Worm (Caenorhabditis elegans) whole organism, L4 larva: ENCODE results near the gene T05C1.3.
A peak's percentile ranks its signal among the peaks of the same experiment; 100 is the strongest.

ENCODE experiments used
- D1046.2 ChIP-seq: fragments of 200-800 bp; sonication (Bioruptor generic); IDR thresholded peaks from 2 replicates; pipeline ENCODE4 v1.3.6; 2022; ENCODE audit warnings: missing genetic modification characterization, missing compliant biosample characterization
- F26F4.8 ChIP-seq: fragments of 200-800 bp; sonication (Bioruptor generic); conservative IDR thresholded peaks from 2 replicates; pipeline ENCODE4 v1.3.6; 2022; ENCODE audit warnings: missing genetic modification characterization, missing compliant biosample characterization
- F37D6.2 ChIP-seq: sonication (generic microtip); optimal IDR thresholded peaks from 2 replicates; lab custom pipeline; 2016; ENCODE audit warnings: mild to moderate bottlenecking, missing genetic modification characterization, missing compliant biosample characterization
- F49E8.2 ChIP-seq: sonication (generic microtip); optimal IDR thresholded peaks from 2 replicates; lab custom pipeline; 2016; ENCODE audit warnings: missing compliant biosample characterization, mild to moderate bottlenecking, missing genetic modification characterization, borderline replicate concordance
- R02D3.7 ChIP-seq: fragments of 150-350 bp; sonication (generic microtip); optimal IDR thresholded peaks from 3 replicates; lab custom pipeline; 2014; ENCODE audit warnings: missing biosample characterization, missing genetic modification characterization
- Y48G9A.11 ChIP-seq: fragments of 200-800 bp; sonication (Bioruptor generic); IDR thresholded peaks from 2 replicates; pipeline ENCODE4 v1.3.6; 2022; ENCODE audit warnings: missing genetic modification reagents, missing genetic modification characterization, missing compliant biosample characterization
- Y75B8A.6 ChIP-seq: fragments of 200-800 bp; sonication (Bioruptor generic); IDR thresholded peaks from 2 replicates; pipeline ENCODE4 v1.3.6; 2022; ENCODE audit warnings: missing genetic modification reagents, missing genetic modification characterization, missing compliant biosample characterization
- aha-1 ChIP-seq: fragments of 150-350 bp; peaks from one replicate; lab custom pipeline; 2014; ENCODE audit warnings: missing biosample characterization, missing genetic modification characterization
- ama-1 ChIP-seq: fragments of 150-350 bp; optimal IDR thresholded peaks from 2 replicates; lab custom pipeline; 2014; ENCODE audit warnings: inconsistent platforms, mixed read lengths
- ceh-28 ChIP-seq: fragments of 150-350 bp; optimal IDR thresholded peaks from 2 replicates; lab custom pipeline; 2014; ENCODE audit warnings: missing biosample characterization, missing genetic modification reagents, missing genetic modification characterization
- ceh-62 ChIP-seq: sonication (generic microtip); optimal IDR thresholded peaks from 2 replicates; lab custom pipeline; 2017; ENCODE audit warnings: missing biosample characterization, missing genetic modification characterization
- ctbp-1 ChIP-seq: fragments of 200-800 bp; sonication (Bioruptor generic); IDR thresholded peaks from 2 replicates; pipeline ENCODE4 v1.3.6; 2022; ENCODE audit warnings: missing genetic modification reagents, missing genetic modification characterization, missing compliant biosample characterization
- daf-12 ChIP-seq: fragments of 150-350 bp; optimal IDR thresholded peaks from 2 replicates; lab custom pipeline; 2014; ENCODE audit warnings: missing biosample characterization, missing genetic modification reagents, missing genetic modification characterization
- daf-16 ChIP-seq, 3 experiments: sonication (generic microtip); optimal IDR thresholded peaks; 2 replicates each; lab custom pipeline; 2016 to 2017; ENCODE audit warnings: missing genetic modification characterization in 3 of 3, missing genetic modification reagents in 3 of 3, mild to moderate bottlenecking in 2 of 3, missing compliant biosample characterization in 2 of 3, missing biosample characterization in 1 of 3, moderate library complexity in 1 of 3
- dmd-8 ChIP-seq: fragments of 200-800 bp; sonication (Bioruptor generic); IDR thresholded peaks from 2 replicates; pipeline ENCODE4 v1.3.6; 2022; ENCODE audit warnings: missing genetic modification characterization, missing compliant biosample characterization
- dpl-1 ChIP-seq: fragments of 150-350 bp; optimal IDR thresholded peaks from 2 replicates; lab custom pipeline; 2014; ENCODE audit warnings: missing biosample characterization, missing genetic modification reagents, missing genetic modification characterization
- duxl-1 ChIP-seq: sonication (generic microtip); optimal IDR thresholded peaks from 2 replicates; lab custom pipeline; 2016; ENCODE audit warnings: mild to moderate bottlenecking, missing genetic modification characterization, moderate library complexity, missing compliant biosample characterization; ENCODE audit not compliant: poor library complexity
- fkh-10 ChIP-seq: fragments of 150-350 bp; optimal IDR thresholded peaks from 2 replicates; lab custom pipeline; 2014; ENCODE audit warnings: missing biosample characterization, missing genetic modification reagents, missing genetic modification characterization
- hlh-11 ChIP-seq: fragments of 200-800 bp; sonication (Bioruptor generic); optimal IDR thresholded peaks from 2 replicates; lab custom pipeline; 2018; ENCODE audit warnings: mild to moderate bottlenecking, missing genetic modification characterization, missing compliant biosample characterization
- hlh-30 ChIP-seq: sonication (generic microtip); optimal IDR thresholded peaks from 2 replicates; lab custom pipeline; 2017; ENCODE audit warnings: antibody characterized with exemption, mild to moderate bottlenecking, missing genetic modification characterization, missing compliant biosample characterization; ENCODE audit not compliant: insufficient read depth
- hmg-1.1 ChIP-seq: fragments of 200-800 bp; sonication (Bioruptor generic); IDR thresholded peaks from 2 replicates; pipeline ENCODE4 v1.3.6; 2022; ENCODE audit warnings: missing genetic modification reagents, missing genetic modification characterization, missing compliant biosample characterization
- lin-13 ChIP-seq: fragments of 150-350 bp; optimal IDR thresholded peaks from 2 replicates; lab custom pipeline; 2014; ENCODE audit warnings: missing biosample characterization, missing genetic modification reagents, missing genetic modification characterization
- lin-38 ChIP-seq: fragments of 200-800 bp; sonication (Bioruptor generic); IDR thresholded peaks from 2 replicates; pipeline ENCODE4 v1.3.6; 2022; ENCODE audit warnings: missing genetic modification reagents, missing genetic modification characterization, missing compliant biosample characterization
- lir-3 ChIP-seq: sonication (generic microtip); optimal IDR thresholded peaks from 2 replicates; lab custom pipeline; 2016; ENCODE audit warnings: mild to moderate bottlenecking, missing genetic modification characterization, missing compliant biosample characterization
- lsy-2 ChIP-seq, 2 experiments: fragments of 150-350 bp in 1 of 2; sonication (generic microtip) in 1 of 2; optimal IDR thresholded peaks; 2 replicates each; lab custom pipeline; 2014 to 2017; ENCODE audit warnings: missing biosample characterization in 2 of 2, missing genetic modification characterization in 2 of 2
- mdl-1 ChIP-seq, 2 experiments: fragments of 150-350 bp in 1 of 2; sonication (generic microtip) in 1 of 2; optimal IDR thresholded peaks; 2 replicates each; lab custom pipeline; 2014 to 2017; ENCODE audit warnings: missing biosample characterization in 2 of 2, missing genetic modification characterization in 2 of 2
- mdt-29 ChIP-seq: fragments of 200-800 bp; sonication (Bioruptor generic); IDR thresholded peaks from 2 replicates; pipeline ENCODE4 v1.3.6; 2022; ENCODE audit warnings: missing genetic modification reagents, missing genetic modification characterization, missing compliant biosample characterization
- mep-1 ChIP-seq: fragments of 150-350 bp; sonication (generic microtip); optimal IDR thresholded peaks from 3 replicates; lab custom pipeline; 2014; ENCODE audit warnings: missing biosample characterization, missing genetic modification characterization
- mes-2 ChIP-seq: sonication (generic microtip); optimal IDR thresholded peaks from 2 replicates; lab custom pipeline; 2016; ENCODE audit warnings: missing genotype, mild to moderate bottlenecking, missing genetic modification characterization, missing compliant biosample characterization; ENCODE audit not compliant: poor library complexity, severe bottlenecking
- mxl-2 ChIP-seq: fragments of 200-800 bp; sonication (Bioruptor generic); conservative IDR thresholded peaks from 2 replicates; pipeline ENCODE4 v1.3.6; 2022; ENCODE audit warnings: missing genetic modification reagents, missing genetic modification characterization, missing compliant biosample characterization
- nhr-237 ChIP-seq: sonication (generic microtip); optimal IDR thresholded peaks from 2 replicates; lab custom pipeline; 2017; ENCODE audit warnings: missing biosample characterization, missing genetic modification characterization
- pqm-1 ChIP-seq: sonication (generic microtip); optimal IDR thresholded peaks from 2 replicates; lab custom pipeline; 2017; ENCODE audit warnings: missing biosample characterization, missing genetic modification characterization
- rbr-2 ChIP-seq: sonication (generic microtip); optimal IDR thresholded peaks from 2 replicates; lab custom pipeline; 2016; ENCODE audit warnings: missing genotype, missing genetic modification characterization, missing compliant biosample characterization
- set-16 ChIP-seq: fragments of 200-800 bp; sonication (Bioruptor generic); IDR thresholded peaks from 2 replicates; pipeline ENCODE4 v1.3.6; 2022; ENCODE audit warnings: missing genetic modification reagents, missing genetic modification characterization, missing compliant biosample characterization
- snpc-4 ChIP-seq: fragments of 150-350 bp; optimal IDR thresholded peaks from 2 replicates; lab custom pipeline; 2014; ENCODE audit warnings: missing biosample characterization, missing genetic modification characterization
- tra-1 ChIP-seq: fragments of 200-800 bp; sonication (Bioruptor generic); IDR thresholded peaks from 2 replicates; pipeline ENCODE4 v1.3.6; 2022; ENCODE audit warnings: missing genetic modification reagents, missing genetic modification characterization, missing compliant biosample characterization
- unc-62 ChIP-seq, 3 experiments: fragments of 150-350 bp in 1 of 3; sonication (generic microtip); optimal IDR thresholded peaks in 2 of 3; peaks in 1 of 3; 1 replicate in 1 of 3; 2 replicates in 2 of 3; lab custom pipeline; 2014 to 2017; ENCODE audit warnings: missing biosample characterization in 3 of 3, missing genetic modification characterization in 3 of 3, missing genetic modification reagents in 3 of 3, missing genotype in 1 of 3
- vab-7 ChIP-seq: fragments of 200-800 bp; sonication (Bioruptor generic); IDR thresholded peaks from 2 replicates; pipeline ENCODE4 v1.3.6; 2022; ENCODE audit warnings: missing genetic modification reagents, missing genetic modification characterization, missing compliant biosample characterization
- zfp-2 ChIP-seq: sonication (generic microtip); optimal IDR thresholded peaks from 2 replicates; lab custom pipeline; 2016; ENCODE audit warnings: mild to moderate bottlenecking, missing genetic modification characterization, missing compliant biosample characterization
- zip-11 ChIP-seq: fragments of 200-800 bp; sonication (Bioruptor generic); IDR thresholded peaks from 2 replicates; pipeline ENCODE4 v1.3.6; 2022; ENCODE audit warnings: missing genetic modification characterization, missing compliant biosample characterization
- ztf-11 ChIP-seq: fragments of 150-350 bp; optimal IDR thresholded peaks from 2 replicates; lab custom pipeline; 2014; ENCODE audit warnings: missing biosample characterization, missing genetic modification characterization
- ztf-7 ChIP-seq: fragments of 150-350 bp; optimal IDR thresholded peaks from 2 replicates; lab custom pipeline; 2014; ENCODE audit warnings: missing biosample characterization, missing genetic modification characterization

Gene T05C1.3

DNA sequence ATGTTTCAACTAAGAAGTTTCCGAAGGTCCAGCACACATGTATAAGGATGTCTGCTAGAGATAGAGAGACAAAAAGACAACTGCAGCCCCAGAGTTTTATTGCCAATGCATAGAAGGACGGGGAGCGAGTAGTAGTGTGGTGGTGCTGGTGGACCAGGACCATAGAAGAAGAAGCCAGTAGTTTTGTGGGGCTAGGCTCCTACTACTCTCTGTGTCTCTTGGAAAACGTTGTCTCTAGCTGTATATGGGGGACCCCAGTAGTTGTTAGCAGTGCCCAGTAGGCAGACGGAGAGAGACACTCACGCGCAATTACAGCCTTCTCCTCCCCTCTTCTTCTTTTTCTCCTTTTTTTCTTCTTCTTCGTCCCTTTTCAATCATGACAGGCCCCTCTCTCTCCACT is 33.2 kb downstream of the T05C1.3 start:
- TF ChIP-seq lsy-2 (tag; optimal IDR thresholded peaks at IDR 0.05; lab: Kevin White, UChicago), result peak; percentile 17 to 49
- TF ChIP-seq pqm-1, result no peak
- no peak for TF ChIP-seq F37D6.2 (tag; lab: Kevin White, UChicago)
- no peak for TF ChIP-seq zfp-2 (tag; lab: Kevin White, UChicago)
- TF ChIP-seq unc-62 (GFP tag; optimal IDR thresholded peaks at IDR 0.05 in 1 of 2; lab: Kevin White, UChicago), result peak in 1 of 2 experiments; percentile 32
- no peak for TF ChIP-seq unc-62 (tag; optimal IDR thresholded peaks at IDR 0.05; lab: Kevin White, UChicago)
- peak; percentile 56 for TF ChIP-seq rbr-2 (tag; lab: Kevin White, UChicago)
- peak; percentile 72 for TF ChIP-seq fkh-10 (GFP tag; lab: Kevin White, UChicago)
- no peak for TF ChIP-seq Y48G9A.11 (GFP tag; lab: Robert Waterston, UW)
- TF ChIP-seq ceh-62, result no peak
- TF ChIP-seq F26F4.8 (GFP tag; lab: Robert Waterston, UW), result no peak
- TF ChIP-seq aha-1, result peak; percentile 84
- TF ChIP-seq hlh-11 (tag; lab: Kevin White, UChicago), result peak; percentile 11
- peak in 1 of 2 experiments; percentile 10 for TF ChIP-seq mdl-1 (tag; optimal IDR thresholded peaks at IDR 0.05; lab: Kevin White, UChicago)
- no peak for TF ChIP-seq F49E8.2 (tag; lab: Kevin White, UChicago)
- TF ChIP-seq hlh-30 (tag; lab: Kevin White, UChicago), result peak; percentile 25
- no peak for TF ChIP-seq ztf-11 (tag; lab: Kevin White, UChicago)
- TF ChIP-seq set-16, result peak; percentile 52; the same call in 1 of the 2 replicates
- no peak for TF ChIP-seq lir-3 (tag; lab: Kevin White, UChicago)
- peak; percentile 86 for TF ChIP-seq hmg-1.1
- 0 out of 2 replicates have a peak, but pooled peaks have one; percentile 21 for TF ChIP-seq ctbp-1 (GFP tag; lab: Robert Waterston, UW)
- TF ChIP-seq R02D3.7 (tag; lab: Kevin White, UChicago), result no peak
- TF ChIP-seq ama-1 (lab: Kevin White, UChicago), result no peak
- TF ChIP-seq lin-38, result 0 out of 2 replicates have a peak, but pooled peaks have one; percentile 28
- TF ChIP-seq daf-12 (tag; lab: Kevin White, UChicago), result no peak
- TF ChIP-seq mep-1 (tag; lab: Kevin White, UChicago), result peak; percentile 21
- no peak for TF ChIP-seq daf-16 (GFP tag; optimal IDR thresholded peaks at IDR 0.05; lab: Kevin White, UChicago)
- TF ChIP-seq daf-16 (tag; optimal IDR thresholded peaks at IDR 0.05; lab: Kevin White, UChicago), result no peak

ce11 chrII:4454823-4455222 is 34.4 kb downstream of the T05C1.3 start:
- no peak for TF ChIP-seq ceh-62
- no peak for TF ChIP-seq hlh-30 (tag; lab: Kevin White, UChicago)
- no peak for TF ChIP-seq lsy-2 (tag; optimal IDR thresholded peaks at IDR 0.05; lab: Kevin White, UChicago)
- no peak for TF ChIP-seq ztf-7 (tag; lab: Kevin White, UChicago)
- TF ChIP-seq hmg-1.1, result no peak
- no peak for TF ChIP-seq Y48G9A.11 (GFP tag; lab: Robert Waterston, UW)
- no peak for TF ChIP-seq duxl-1 (tag; lab: Kevin White, UChicago)
- TF ChIP-seq D1046.2, result no peak
- TF ChIP-seq tra-1 (GFP tag; lab: Robert Waterston, UW), result no peak
- no peak for TF ChIP-seq vab-7 (GFP tag; lab: Robert Waterston, UW)

DNA sequence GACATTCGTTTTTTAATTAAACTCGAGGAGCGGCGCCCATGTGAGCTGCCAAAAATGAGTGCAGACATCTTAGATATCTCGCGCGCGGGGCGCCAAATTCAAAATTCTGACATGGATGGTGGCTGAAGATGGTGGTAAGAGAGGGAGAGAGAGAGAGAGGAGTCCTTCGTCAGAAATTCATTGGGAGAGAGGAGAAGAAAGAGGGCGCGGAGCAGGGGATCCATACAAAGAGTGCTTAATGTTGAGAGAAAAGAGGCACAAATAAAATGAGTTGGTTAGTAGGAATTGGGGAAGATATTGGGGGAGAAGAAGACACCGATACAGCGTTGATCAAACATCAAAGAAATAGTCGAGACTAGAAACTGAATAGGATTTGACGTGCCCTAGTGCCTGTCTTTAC is 35.7 kb downstream of the T05C1.3 start:
- TF ChIP-seq mes-2 (no peak), set-16 (0 out of 2 replicates have a peak, but pooled peaks have one; percentile 20), dpl-1 (GFP tag; lab: Kevin White, UChicago) (peak; percentile 16)

ce11 chrII:4453051-4453450 is 36.1 kb downstream of the T05C1.3 start, which contains the start of gene twk-2:
twk-2 (minus strand) TSS chrII:4453151.
- TF ChIP-seq nhr-237 (tag; lab: Kevin White, UChicago) (no peak), mdt-29 (GFP tag; lab: Robert Waterston, UW) (no peak), zip-11 (GFP tag; lab: Robert Waterston, UW) (no peak), mxl-2 (GFP tag; lab: Robert Waterston, UW) (no peak), dmd-8 (no peak), ceh-62 (no peak), ceh-28 (tag; lab: Kevin White, UChicago) (no peak), lin-13 (GFP tag; lab: Kevin White, UChicago) (no peak), Y75B8A.6 (GFP tag; lab: Robert Waterston, UW) (no peak), snpc-4 (tag; lab: Kevin White, UChicago) (no peak)
